Worm (Caenorhabditis elegans): Measurements from ENCODE around the gene F26D11.1.

The F26D11.1 gene

ce11 chrV:7952855-7953254 lies 28.5 kb upstream of the F26D11.1 start, which contains the start of gene clec-216:
TSS of gene clec-216 (minus strand) at chrV:7952955.
- TF ChIP-seq sox-4 (tag; optimal IDR thresholded peaks at IDR 0.05) = no peak
- TF ChIP-seq K09A11.1 (tag; optimal IDR thresholded peaks at IDR 0.05; ENCODE audit: insufficient read depth) = no peak
- TF ChIP-seq unc-3 (GFP tag; conservative IDR thresholded peaks at IDR 0.05) = no peak
- TF ChIP-seq unc-3 (tag; optimal IDR thresholded peaks at IDR 0.05) = no peak
- no peak for TF ChIP-seq ama-1 (optimal IDR thresholded peaks at IDR 0.05)
- TF ChIP-seq unc-86 (tag; optimal IDR thresholded peaks at IDR 0.05) = no peak
- no peak for TF ChIP-seq C38D4.7 (GFP tag; optimal IDR thresholded peaks at IDR 0.05)
- no peak for TF ChIP-seq pat-9 (tag; optimal IDR thresholded peaks at IDR 0.05)
- no peak for TF ChIP-seq ttx-3 (tag; optimal IDR thresholded peaks at IDR 0.05)
- no peak for TF ChIP-seq ceh-2 (tag; optimal IDR thresholded peaks at IDR 0.05)
- TF ChIP-seq npax-4 (tag; optimal IDR thresholded peaks at IDR 0.05) = no peak
- no peak for TF ChIP-seq ceh-22 (tag; optimal IDR thresholded peaks at IDR 0.05)
- no peak for TF ChIP-seq nhr-11 (tag; optimal IDR thresholded peaks at IDR 0.05)

DNA sequence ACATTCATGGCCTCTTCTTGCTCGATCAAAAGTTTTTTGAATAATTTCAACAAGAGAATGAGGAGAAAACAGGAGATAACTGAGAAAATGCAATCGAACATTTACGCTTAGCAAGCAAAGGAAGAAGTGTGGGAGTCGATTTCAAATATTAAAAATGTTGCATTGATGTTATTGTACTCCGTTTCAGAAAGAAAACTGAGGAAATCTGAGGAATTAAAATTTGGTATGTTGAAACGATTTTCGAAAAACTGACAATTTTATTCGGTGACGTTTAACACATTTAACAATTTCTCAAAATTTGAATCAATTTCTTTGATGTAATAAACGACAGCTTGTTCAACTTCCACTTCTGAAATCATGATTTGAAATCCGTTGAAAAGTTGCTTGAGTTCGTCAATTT lies 26.8 kb upstream of the F26D11.1 start, which contains the start of gene F26D11.13:
TSS of gene F26D11.13 (minus strand) at position 101 of the 400 bp plus-strand sequence.
- no peak for TF ChIP-seq che-1 (tag; optimal IDR thresholded peaks at IDR 0.05)
- no peak for TF ChIP-seq nhr-232 (tag; optimal IDR thresholded peaks at IDR 0.05)
- TF ChIP-seq ceh-31 (tag; optimal IDR thresholded peaks at IDR 0.05) = no peak
- TF ChIP-seq unc-3 (GFP tag; conservative IDR thresholded peaks at IDR 0.05) = no peak
- TF ChIP-seq unc-3 (tag; optimal IDR thresholded peaks at IDR 0.05) = no peak
- TF ChIP-seq ztf-16 (tag; optimal IDR thresholded peaks at IDR 0.05) = no peak
- TF ChIP-seq ref-2 (tag; optimal IDR thresholded peaks at IDR 0.05) = no peak
- no peak for TF ChIP-seq dve-1 (tag; optimal IDR thresholded peaks at IDR 0.05)
- TF ChIP-seq madf-2 (tag; optimal IDR thresholded peaks at IDR 0.05) = no peak
- no peak for TF ChIP-seq pat-9 (tag; optimal IDR thresholded peaks at IDR 0.05)
- TF ChIP-seq npax-4 (tag; optimal IDR thresholded peaks at IDR 0.05) = no peak
- no peak for TF ChIP-seq ceh-19 (GFP tag; optimal IDR thresholded peaks at IDR 0.05)
- TF ChIP-seq ceh-30 (tag; optimal IDR thresholded peaks at IDR 0.05) = no peak
- TF ChIP-seq hlh-8 (tag; optimal IDR thresholded peaks at IDR 0.05) = no peak
- TF ChIP-seq hlh-15 (tag; optimal IDR thresholded peaks at IDR 0.05) = no peak
- no peak for TF ChIP-seq lim-6 (tag; optimal IDR thresholded peaks at IDR 0.05)
- TF ChIP-seq ceh-24 (tag; optimal IDR thresholded peaks at IDR 0.05) = no peak
- TF ChIP-seq ceh-45 (GFP tag; IDR thresholded peaks at IDR 0.05) = no peak
- no peak for TF ChIP-seq C38D4.7 (GFP tag; optimal IDR thresholded peaks at IDR 0.05)

DNA sequence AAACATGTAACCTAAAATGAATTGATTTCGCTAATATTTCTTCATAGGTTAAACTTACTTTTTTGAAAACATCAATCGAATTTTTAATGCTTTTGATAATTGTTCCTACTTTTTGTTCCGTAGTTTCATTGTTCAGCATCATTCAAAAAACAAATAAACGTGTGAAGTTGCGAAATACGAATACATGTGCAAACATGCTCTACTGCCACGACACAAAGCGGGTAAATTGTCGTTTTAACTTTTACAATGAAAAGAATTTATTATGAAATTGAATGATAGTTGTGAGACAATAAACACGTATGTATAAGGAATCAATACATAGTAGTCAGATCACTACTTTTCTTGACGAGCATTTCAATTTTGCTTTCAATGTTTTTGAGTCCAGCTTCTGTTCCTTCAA lies 26.2 kb upstream of the F26D11.1 start, which contains the start of gene F26D11.12:
TSS of gene F26D11.12 (minus strand) at position 145 of the 400 bp plus-strand sequence.
- TF ChIP-seq pha-4 (tag; optimal IDR thresholded peaks at IDR 0.05) (no peak), fax-1 (tag; optimal IDR thresholded peaks at IDR 0.05) (no peak), ceh-45 (GFP tag; IDR thresholded peaks at IDR 0.05) (no peak)

DNA sequence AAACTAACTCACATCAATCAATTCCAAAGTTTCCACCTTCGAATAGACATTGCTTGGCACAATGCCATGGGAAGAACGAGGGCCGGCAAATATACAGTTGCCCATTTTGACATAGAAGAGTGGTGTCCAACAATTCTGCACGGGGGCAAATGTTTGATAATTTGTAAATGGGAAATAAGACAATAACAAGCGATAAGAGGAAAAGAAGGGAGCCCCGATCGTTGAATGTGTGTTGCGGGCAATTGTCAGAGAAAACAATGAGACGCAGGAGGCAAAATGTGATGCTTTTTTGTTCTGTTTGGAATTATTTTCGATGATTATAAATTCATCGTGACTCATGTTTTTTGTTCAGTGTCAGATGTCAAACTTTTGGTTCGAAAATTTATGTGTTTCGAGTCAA lies 25.1 kb upstream of the F26D11.1 start, which contains the start of gene pals-34:
TSS of gene pals-34 (minus strand) at position 280 of the 400 bp plus-strand sequence.
- no peak for TF ChIP-seq nhr-232 (tag; optimal IDR thresholded peaks at IDR 0.05)
- no peak for TF ChIP-seq syd-9 (tag; optimal IDR thresholded peaks at IDR 0.05)
- TF ChIP-seq T23F11.4 (GFP tag; optimal IDR thresholded peaks at IDR 0.05) = no peak
- TF ChIP-seq unc-55 (GFP tag; optimal IDR thresholded peaks at IDR 0.05) = no peak
- no peak for TF ChIP-seq sox-4 (tag; optimal IDR thresholded peaks at IDR 0.05)
- TF ChIP-seq K09A11.1 (tag; optimal IDR thresholded peaks at IDR 0.05; ENCODE audit: insufficient read depth) = no peak
- no peak for TF ChIP-seq K02D7.2 (tag; optimal IDR thresholded peaks at IDR 0.05)
- TF ChIP-seq Y22D7AL.16 (tag; optimal IDR thresholded peaks at IDR 0.05) = no peak
- no peak for TF ChIP-seq zip-5 (tag; optimal IDR thresholded peaks at IDR 0.05)
- TF ChIP-seq ceh-24 (tag; optimal IDR thresholded peaks at IDR 0.05) = no peak
- TF ChIP-seq fkh-10 (GFP tag; optimal IDR thresholded peaks at IDR 0.05) = no peak
- TF ChIP-seq ceh-48 (tag; optimal IDR thresholded peaks at IDR 0.05) = no peak
- TF ChIP-seq ceh-2 (tag; optimal IDR thresholded peaks at IDR 0.05) = no peak
- TF ChIP-seq tbx-7 (tag; optimal IDR thresholded peaks at IDR 0.05) = no peak
- no peak for TF ChIP-seq sdc-2 (tag; optimal IDR thresholded peaks at IDR 0.05)

All from whole organism, late embryonic.